Worm (Caenorhabditis elegans) whole organism, young adult: ENCODE data around the gene F22H10.1.

ENCODE experiments used
- B0019.2 ChIP-seq: fragments of 200-800 bp; sonication (Bioruptor generic); conservative IDR thresholded peaks from 2 replicates; pipeline ENCODE4 v1.3.6; 2022; ENCODE audit warnings: missing genetic modification reagents, missing genetic modification characterization, missing compliant biosample characterization
- B0336.3 ChIP-seq: fragments of 200-800 bp; sonication (Bioruptor generic); IDR thresholded peaks from 2 replicates; pipeline ENCODE4 v1.3.6; 2022; ENCODE audit warnings: missing genetic modification characterization, missing compliant biosample characterization
- D2030.7 ChIP-seq: fragments of 200-800 bp; sonication (Bioruptor generic); IDR thresholded peaks from 2 replicates; pipeline ENCODE4 v1.3.6; 2022; ENCODE audit warnings: missing genetic modification reagents, missing genetic modification characterization, missing compliant biosample characterization
- F23B12.7 ChIP-seq: sonication (generic microtip); optimal IDR thresholded peaks from 2 replicates; lab custom pipeline; 2017; ENCODE audit warnings: missing genetic modification characterization, mild to moderate bottlenecking, missing compliant biosample characterization, antibody characterized with exemption, moderate library complexity; ENCODE audit not compliant: insufficient read depth
- F37B4.10 ChIP-seq: fragments of 200-800 bp; sonication (Bioruptor generic); IDR thresholded peaks from 2 replicates; pipeline ENCODE4 v1.3.6; 2022; ENCODE audit warnings: missing genetic modification characterization, missing compliant biosample characterization
- F55B11.4 ChIP-seq: sonication (generic microtip); optimal IDR thresholded peaks from 2 replicates; lab custom pipeline; 2016; ENCODE audit warnings: missing compliant biosample characterization, missing genetic modification characterization, borderline replicate concordance; ENCODE audit not compliant: insufficient read depth
- Y53F4B.3 ChIP-seq: fragments of 200-800 bp; sonication (Bioruptor generic); IDR thresholded peaks from 2 replicates; pipeline ENCODE4 v1.3.6; 2022; ENCODE audit warnings: missing genetic modification reagents, missing genetic modification characterization, missing compliant biosample characterization
- Y53G8AR.9 ChIP-seq: fragments of 200-800 bp; sonication (Bioruptor generic); conservative IDR thresholded peaks from 2 replicates; pipeline ENCODE4 v1.3.6; 2022; ENCODE audit warnings: missing genetic modification reagents, missing genetic modification characterization, missing compliant biosample characterization
- Y56A3A.18 ChIP-seq: fragments of 200-800 bp; sonication (Bioruptor generic); IDR thresholded peaks from 2 replicates; pipeline ENCODE4 v1.3.6; 2022; ENCODE audit warnings: missing genetic modification reagents, missing genetic modification characterization, missing compliant biosample characterization
- athp-1 ChIP-seq: sonication (generic microtip); optimal IDR thresholded peaks from 2 replicates; lab custom pipeline; 2017; ENCODE audit warnings: mild to moderate bottlenecking, missing genetic modification characterization, missing compliant biosample characterization
- attf-3 ChIP-seq: fragments of 200-800 bp; sonication (Bioruptor generic); conservative IDR thresholded peaks from 2 replicates; pipeline ENCODE4 v1.3.6; 2022; ENCODE audit warnings: missing genetic modification reagents, missing genetic modification characterization, missing compliant biosample characterization
- attf-5 ChIP-seq: fragments of 200-800 bp; sonication (Bioruptor generic); optimal IDR thresholded peaks from 2 replicates; lab custom pipeline; 2018; ENCODE audit warnings: mild to moderate bottlenecking, missing genetic modification characterization, missing compliant biosample characterization
- attf-6 ChIP-seq: fragments of 200-800 bp; sonication (Bioruptor generic); IDR thresholded peaks from 2 replicates; pipeline ENCODE4 v1.3.6; 2022; ENCODE audit warnings: missing genetic modification reagents, missing genetic modification characterization, missing compliant biosample characterization
- bed-1 ChIP-seq: fragments of 200-800 bp; sonication (Bioruptor generic); IDR thresholded peaks from 2 replicates; pipeline ENCODE4 v1.3.6; 2022; ENCODE audit warnings: missing genetic modification reagents, missing genetic modification characterization, missing compliant biosample characterization
- cebp-1 ChIP-seq, 2 experiments: fragments of 200-800 bp in 1 of 2; sonication (Bioruptor generic) in 1 of 2; sonication (generic microtip) in 1 of 2; IDR thresholded peaks in 1 of 2; optimal IDR thresholded peaks in 1 of 2; 2 replicates each; pipeline versions ENCODE4 v1.3.6 to Lab custom; 2017 to 2022; ENCODE audit warnings: missing compliant biosample characterization in 2 of 2, missing genetic modification characterization in 2 of 2, mild to moderate bottlenecking in 1 of 2, missing genetic modification reagents in 1 of 2, moderate library complexity in 1 of 2
- ceh-27 ChIP-seq: fragments of 200-800 bp; sonication (Bioruptor generic); optimal IDR thresholded peaks from 2 replicates; lab custom pipeline; 2018; ENCODE audit warnings: mild to moderate bottlenecking, missing genetic modification characterization, moderate library complexity, missing compliant biosample characterization
- dpl-1 ChIP-seq: fragments of 150-350 bp; optimal IDR thresholded peaks from 2 replicates; lab custom pipeline; 2014; ENCODE audit warnings: missing biosample characterization, missing genetic modification reagents, missing genetic modification characterization
- efl-1 ChIP-seq: fragments of 150-350 bp; optimal IDR thresholded peaks from 2 replicates; lab custom pipeline; 2014; ENCODE audit warnings: missing biosample characterization, missing genetic modification reagents, missing genetic modification characterization
- him-1 ChIP-seq: sonication (generic microtip); optimal IDR thresholded peaks from 2 replicates; lab custom pipeline; 2016; ENCODE audit warnings: missing genotype, missing genetic modification reagents, missing genetic modification characterization, missing compliant biosample characterization
- hlh-26 ChIP-seq: fragments of 200-800 bp; sonication (Bioruptor generic); conservative IDR thresholded peaks from 2 replicates; pipeline ENCODE4 v1.3.6; 2022; ENCODE audit warnings: missing genetic modification reagents, missing genetic modification characterization, missing compliant biosample characterization
- hmg-20 ChIP-seq: fragments of 200-800 bp; sonication (Bioruptor generic); IDR thresholded peaks from 2 replicates; pipeline ENCODE4 v1.3.6; 2022; ENCODE audit warnings: missing genetic modification reagents, missing genetic modification characterization, missing compliant biosample characterization
- hsf-1 ChIP-seq: fragments of 200-800 bp; sonication (Bioruptor generic); IDR thresholded peaks from 2 replicates; pipeline ENCODE4 v1.3.6; 2022; ENCODE audit warnings: missing genetic modification reagents, missing genetic modification characterization, missing compliant biosample characterization
- lin-26 ChIP-seq: fragments of 200-800 bp; sonication (Bioruptor generic); IDR thresholded peaks from 2 replicates; pipeline ENCODE4 v1.3.6; 2022; ENCODE audit warnings: missing genetic modification reagents, missing genetic modification characterization, missing compliant biosample characterization
- lin-35 ChIP-seq, 3 experiments: fragments of 150-350 bp in 2 of 3; sonication (generic microtip) in 1 of 3; optimal IDR thresholded peaks; 2 replicates each; lab custom pipeline; 2014 to 2018; ENCODE audit warnings: missing biosample characterization in 3 of 3, missing genetic modification characterization in 3 of 3, missing genetic modification reagents in 3 of 3
- lsl-1 ChIP-seq: fragments of 200-800 bp; sonication (Bioruptor generic); optimal IDR thresholded peaks from 2 replicates; lab custom pipeline; 2018; ENCODE audit warnings: mild to moderate bottlenecking, missing genetic modification characterization, moderate library complexity, missing compliant biosample characterization
- madf-6 ChIP-seq: fragments of 200-800 bp; sonication (Bioruptor generic); IDR thresholded peaks from 2 replicates; pipeline ENCODE4 v1.3.6; 2022; ENCODE audit warnings: missing genetic modification reagents, missing genetic modification characterization, missing compliant biosample characterization
- mel-28 ChIP-seq: sonication (generic microtip); optimal IDR thresholded peaks from 2 replicates; lab custom pipeline; 2016; ENCODE audit warnings: borderline replicate concordance, mild to moderate bottlenecking, missing genetic modification characterization, missing compliant biosample characterization
- mxl-1 ChIP-seq: sonication (generic microtip); optimal IDR thresholded peaks from 2 replicates; lab custom pipeline; 2016; ENCODE audit warnings: missing genetic modification characterization, missing compliant biosample characterization
- nfyb-1 ChIP-seq: fragments of 200-800 bp; sonication (Bioruptor generic); IDR thresholded peaks from 2 replicates; pipeline ENCODE4 v1.3.6; 2022; ENCODE audit warnings: missing genetic modification reagents, missing genetic modification characterization, missing compliant biosample characterization
- nhr-120 ChIP-seq: fragments of 200-800 bp; sonication (Bioruptor generic); IDR thresholded peaks from 2 replicates; pipeline ENCODE4 v1.3.6; 2022; ENCODE audit warnings: missing genetic modification characterization, missing compliant biosample characterization
- nhr-80 ChIP-seq: sonication (generic microtip); optimal IDR thresholded peaks from 2 replicates; lab custom pipeline; 2016; ENCODE audit warnings: missing genetic modification characterization, missing compliant biosample characterization
- nhr-90 ChIP-seq: sonication (generic microtip); optimal IDR thresholded peaks from 2 replicates; lab custom pipeline; 2016; ENCODE audit warnings: missing genotype, mild to moderate bottlenecking, missing genetic modification characterization, missing compliant biosample characterization
- pbrm-1 ChIP-seq: fragments of 200-800 bp; sonication (Bioruptor generic); IDR thresholded peaks from 2 replicates; pipeline ENCODE4 v1.3.6; 2022; ENCODE audit warnings: missing genetic modification reagents, missing genetic modification characterization, missing compliant biosample characterization
- rec-8 ChIP-seq, 2 experiments: sonication (generic microtip); optimal IDR thresholded peaks; 2 replicates each; lab custom pipeline; 2016; ENCODE audit warnings: mild to moderate bottlenecking in 2 of 2, missing genetic modification characterization in 2 of 2, missing genetic modification reagents in 2 of 2, missing genotype in 2 of 2, missing biosample characterization in 1 of 2, missing compliant biosample characterization in 1 of 2, moderate library complexity in 1 of 2
- snpc-1.1 ChIP-seq: sonication (generic microtip); optimal IDR thresholded peaks from 2 replicates; lab custom pipeline; 2017; ENCODE audit warnings: missing genetic modification characterization, mild to moderate bottlenecking, missing compliant biosample characterization, antibody characterized with exemption, moderate library complexity, missing genotype, missing genetic modification reagents; ENCODE audit not compliant: insufficient read depth
- snpc-1.3 ChIP-seq: sonication (generic microtip); optimal IDR thresholded peaks from 2 replicates; lab custom pipeline; 2017; ENCODE audit warnings: missing genetic modification characterization, mild to moderate bottlenecking, missing compliant biosample characterization, antibody characterized with exemption, moderate library complexity, missing genotype, missing genetic modification reagents; ENCODE audit not compliant: insufficient read depth
- snpc-4 ChIP-seq, 5 experiments: fragments of 150-350 bp in 1 of 5; sonication (generic microtip) in 4 of 5; optimal IDR thresholded peaks; 2 replicates each; lab custom pipeline; 2014 to 2018; ENCODE audit warnings: missing genetic modification characterization in 5 of 5, missing biosample characterization in 3 of 5, antibody characterized with exemption in 2 of 5, mild to moderate bottlenecking in 2 of 5, missing compliant biosample characterization in 2 of 5, missing genotype in 2 of 5, moderate library complexity in 2 of 5, missing genetic modification reagents in 1 of 5
- sptf-2 ChIP-seq: fragments of 200-800 bp; sonication (Bioruptor generic); optimal IDR thresholded peaks from 2 replicates; lab custom pipeline; 2018; ENCODE audit warnings: mild to moderate bottlenecking, missing genetic modification characterization, missing compliant biosample characterization
- tlf-1 ChIP-seq: fragments of 200-800 bp; sonication (Bioruptor generic); optimal IDR thresholded peaks from 2 replicates; lab custom pipeline; 2018; ENCODE audit warnings: mild to moderate bottlenecking, missing genetic modification characterization, missing compliant biosample characterization
- unc-130 ChIP-seq: sonication (generic microtip); optimal IDR thresholded peaks from 2 replicates; lab custom pipeline; 2016; ENCODE audit warnings: missing genetic modification reagents, missing genetic modification characterization, missing compliant biosample characterization
- xnd-1 ChIP-seq: sonication (generic microtip); optimal IDR thresholded peaks from 2 replicates; lab custom pipeline; 2016; ENCODE audit warnings: missing genotype, missing genetic modification reagents, missing genetic modification characterization, missing compliant biosample characterization
- ztf-18 ChIP-seq: sonication (generic microtip); optimal IDR thresholded peaks from 2 replicates; lab custom pipeline; 2016; ENCODE audit warnings: missing genotype, mild to moderate bottlenecking, missing genetic modification characterization, missing compliant biosample characterization
- ztf-25 ChIP-seq: fragments of 200-800 bp; sonication (Bioruptor generic); IDR thresholded peaks from 2 replicates; pipeline ENCODE4 v1.3.6; 2022; ENCODE audit warnings: missing genetic modification reagents, missing genetic modification characterization, missing compliant biosample characterization
- ztf-28 ChIP-seq: fragments of 200-800 bp; sonication (Bioruptor generic); IDR thresholded peaks from 2 replicates; pipeline ENCODE4 v1.3.6; 2022; ENCODE audit warnings: missing genetic modification reagents, missing genetic modification characterization, missing compliant biosample characterization
- ztf-3 ChIP-seq: fragments of 200-800 bp; sonication (Bioruptor generic); optimal IDR thresholded peaks from 2 replicates; lab custom pipeline; 2018; ENCODE audit warnings: mild to moderate bottlenecking, missing genetic modification characterization, missing compliant biosample characterization

Gene F22H10.1

DNA sequence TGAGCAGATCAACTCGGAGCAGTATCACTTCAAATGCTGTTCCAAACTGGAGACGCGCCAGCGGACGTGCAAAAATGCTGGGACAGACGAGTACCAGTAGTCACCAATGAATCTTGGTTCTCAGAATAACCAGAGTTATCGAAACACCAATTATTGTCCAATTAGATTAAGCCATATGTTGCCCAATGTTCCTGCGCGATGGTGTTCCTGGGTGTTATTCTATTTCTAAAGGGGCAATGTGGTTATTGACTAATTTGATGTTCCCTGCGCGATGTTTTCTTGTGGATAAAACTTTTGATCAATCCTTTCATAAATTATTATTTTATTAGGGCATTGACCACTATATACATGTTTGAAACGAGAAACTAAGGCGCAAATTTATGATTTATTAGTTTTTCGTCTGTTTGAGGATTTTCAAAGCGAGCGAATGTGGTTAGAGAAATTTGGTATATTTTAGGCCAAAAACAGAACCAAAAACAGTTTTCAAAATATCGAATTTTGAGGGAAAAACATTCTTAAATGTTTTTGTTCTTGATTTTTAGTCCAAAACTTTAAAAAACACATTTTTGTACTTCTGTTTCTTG is 20.2 kb upstream of the F22H10.1 start (continued):
- TF ChIP-seq mxl-1 (tag; lab: Kevin White, UChicago) (no peak), D2030.7 (no peak), pbrm-1 (peak; percentile 95), ceh-27 (GFP tag; lab: Kevin White, UChicago) (peak; percentile 98), snpc-1.3 (tag; lab: Kevin White, UChicago) (no peak), Y53F4B.3 (GFP tag; lab: Robert Waterston, UW) (no peak), mel-28 (tag; lab: Kevin White, UChicago) (no peak), attf-5 (no peak), athp-1 (tag; lab: Kevin White, UChicago) (no peak), ztf-25 (GFP tag; lab: Robert Waterston, UW) (0 out of 2 replicates have a peak, but pooled peaks have one; percentile 10), efl-1 (no peak), rec-8 (tag; optimal IDR thresholded peaks at IDR 0.05; lab: Kevin White, UChicago) (peak in 1 of 2 experiments; percentile 25), F23B12.7 (tag; lab: Kevin White, UChicago) (peak; percentile 96), Y56A3A.18 (GFP tag; lab: Robert Waterston, UW) (peak; percentile 99), ztf-28 (GFP tag; lab: Robert Waterston, UW) (no peak), nhr-80 (tag; lab: Kevin White, UChicago) (peak; percentile 94), unc-130 (GFP tag; lab: Kevin White, UChicago) (no peak), snpc-1.1 (tag; lab: Kevin White, UChicago) (no peak), nfyb-1 (GFP tag; lab: Robert Waterston, UW) (peak; percentile 96), ztf-3 (GFP tag; lab: Kevin White, UChicago) (peak; percentile 84), sptf-2 (GFP tag; lab: Kevin White, UChicago) (no peak), tlf-1 (GFP tag; lab: Kevin White, UChicago) (peak; percentile 97), nhr-90 (tag; lab: Kevin White, UChicago) (peak; percentile 83), snpc-4 (GFP tag; optimal IDR thresholded peaks at IDR 0.05; lab: Kevin White, UChicago) (no peak), snpc-4 (tag; optimal IDR thresholded peaks at IDR 0.05; lab: Kevin White, UChicago) (peak; percentile 58 to 89 (median 86)), lin-35 (GFP tag; optimal IDR thresholded peaks at IDR 0.05; lab: Kevin White, UChicago) (peak in 2 of 3 experiments; percentile 85 to 97), B0019.2 (GFP tag; lab: Robert Waterston, UW) (no peak), hlh-26 (GFP tag; lab: Robert Waterston, UW) (no peak), madf-6 (GFP tag; lab: Robert Waterston, UW) (peak; percentile 46; the same call in 1 of the 2 replicates), ztf-18 (peak; percentile 67), dpl-1 (GFP tag; lab: Kevin White, UChicago) (peak; percentile 6), lin-26 (no peak), lsl-1 (GFP tag; lab: Kevin White, UChicago) (no peak), attf-6 (GFP tag; lab: Robert Waterston, UW) (no peak), F55B11.4 (tag; lab: Kevin White, UChicago) (no peak), Y53G8AR.9 (GFP tag; lab: Robert Waterston, UW) (peak; percentile 97), B0336.3 (GFP tag; lab: Robert Waterston, UW) (peak; percentile 99), hmg-20 (GFP tag; lab: Robert Waterston, UW) (peak; percentile 96), nhr-120 (GFP tag; lab: Robert Waterston, UW) (no peak), F37B4.10 (0 out of 2 replicates have a peak, but pooled peaks have one; percentile 42), attf-3 (GFP tag; lab: Robert Waterston, UW) (peak; percentile 63), xnd-1 (tag; lab: Kevin White, UChicago) (no peak), cebp-1 (GFP tag; IDR thresholded peaks at IDR 0.05; lab: Robert Waterston, UW) (peak; percentile 73; the same call in 1 of the 2 replicates), cebp-1 (tag; optimal IDR thresholded peaks at IDR 0.05; lab: Kevin White, UChicago) (peak; percentile 96), him-1 (tag; lab: Kevin White, UChicago) (no peak), hsf-1 (no peak), bed-1 (no peak)
